Fruit fly (Drosophila melanogaster): Measurements from ENCODE around the gene CG5274.

CG5274 gene

dm6 chr3L:20402665-20403492, 24.6 kb downstream of the CG5274 start (continued):
- TF ChIP-seq gcm2 (GFP tag; optimal IDR thresholded peaks at IDR 0.05): no peak
- TF ChIP-seq Asciz (GFP tag; optimal IDR thresholded peaks at IDR 0.05): no peak
- TF ChIP-seq Fer2 (tag; optimal IDR thresholded peaks at IDR 0.05): no peak
- TF ChIP-seq CG10366 (GFP tag; IDR thresholded peaks at IDR 0.05): no peak
- peak; percentile 79 for TF ChIP-seq kni (GFP tag; optimal IDR thresholded peaks at IDR 0.05)
- no peak for TF ChIP-seq CG32532 (GFP tag; IDR thresholded peaks at IDR 0.05)
- no peak for TF ChIP-seq Gsc (GFP tag; IDR thresholded peaks at IDR 0.05)
- no peak for TF ChIP-seq Opbp (GFP tag; IDR thresholded peaks at IDR 0.05; ENCODE audit: partially characterized antibody)
- no peak for TF ChIP-seq bab2 (GFP tag; optimal IDR thresholded peaks at IDR 0.05)
- no peak for TF ChIP-seq salm (tag; optimal IDR thresholded peaks at IDR 0.05)
- TF ChIP-seq Drgx (GFP tag; IDR thresholded peaks at IDR 0.05): no peak
- TF ChIP-seq CG2199 (GFP tag; IDR thresholded peaks at IDR 0.05): peak; percentile 79; the same call in 1 of the 3 replicates
- peak in 1 of 3 experiments; percentile 83 for TF ChIP-seq lola (GFP tag; optimal IDR thresholded peaks at IDR 0.05)
- TF ChIP-seq lmd (GFP tag; IDR thresholded peaks at IDR 0.05): peak; percentile 28; the same call in 1 of the 2 replicates
- TF ChIP-seq Rx (GFP tag; IDR thresholded peaks at IDR 0.05): no peak
- TF ChIP-seq mam (GFP tag; optimal IDR thresholded peaks at IDR 0.05): no peak
- no peak for TF ChIP-seq CG8388 (GFP tag; optimal IDR thresholded peaks at IDR 0.05)
- no peak for TF ChIP-seq CG1792 (GFP tag; optimal IDR thresholded peaks at IDR 0.05)
- no peak for TF ChIP-seq fd64A (GFP tag; optimal IDR thresholded peaks at IDR 0.05)
- TF ChIP-seq vvl (GFP tag; IDR thresholded peaks at IDR 0.05): no peak
- TF ChIP-seq nerfin-1 (tag; optimal IDR thresholded peaks at IDR 0.05): no peak
- TF ChIP-seq sd (tag; optimal IDR thresholded peaks at IDR 0.05): no peak
- 0 out of 2 replicates have a peak, but pooled peaks have one; percentile 10 for TF ChIP-seq esg (GFP tag; conservative IDR thresholded peaks at IDR 0.05)
- peak; percentile 43 for TF ChIP-seq CG7839 (tag; optimal IDR thresholded peaks at IDR 0.05)
- no peak for TF ChIP-seq Camta (GFP tag; optimal IDR thresholded peaks at IDR 0.05)
- TF ChIP-seq sob (GFP tag; IDR thresholded peaks at IDR 0.05): no peak
- no peak for TF ChIP-seq CG4707 (GFP tag; optimal IDR thresholded peaks at IDR 0.05)
- no peak for TF ChIP-seq otp (GFP tag; IDR thresholded peaks at IDR 0.05)
- no peak for TF ChIP-seq Aef1 (GFP tag; IDR thresholded peaks at IDR 0.05)
- no peak for TF ChIP-seq CG14667 (GFP tag; IDR thresholded peaks at IDR 0.05)
- TF ChIP-seq CG14441 (GFP tag; IDR thresholded peaks at IDR 0.05): no peak
- no peak for TF ChIP-seq CG3995 (GFP tag; optimal IDR thresholded peaks at IDR 0.05)
- no peak for TF ChIP-seq Ravus (GFP tag; IDR thresholded peaks at IDR 0.05)
- no peak for TF ChIP-seq Oaz (GFP tag; IDR thresholded peaks at IDR 0.05)
- no peak for TF ChIP-seq CG12071 (GFP tag; optimal IDR thresholded peaks at IDR 0.05)
- TF ChIP-seq bbx (GFP tag; IDR thresholded peaks at IDR 0.05; ENCODE audit: partially characterized antibody): no peak
- no peak for TF ChIP-seq Ada2b (GFP tag; IDR thresholded peaks at IDR 0.05)
- TF ChIP-seq CG16813 (GFP tag; IDR thresholded peaks at IDR 0.05; ENCODE audit: partially characterized antibody): no peak
- no peak for TF ChIP-seq CG43689 (GFP tag; IDR thresholded peaks at IDR 0.05)
- TF ChIP-seq CG17568 (GFP tag; optimal IDR thresholded peaks at IDR 0.05): no peak
- TF ChIP-seq CG7786 (GFP tag; optimal IDR thresholded peaks at IDR 0.05): peak; percentile 14
- no peak for TF ChIP-seq sug (tag; optimal IDR thresholded peaks at IDR 0.05)
- TF ChIP-seq CG17361 (GFP tag; IDR thresholded peaks at IDR 0.05): peak; percentile 28; the same call in 1 of the 3 replicates
- no peak for TF ChIP-seq her (GFP tag; optimal IDR thresholded peaks at IDR 0.05)
- TF ChIP-seq BEAF-32 (GFP tag; optimal IDR thresholded peaks at IDR 0.05): no peak
- no peak for TF ChIP-seq Hr3 (GFP tag; optimal IDR thresholded peaks at IDR 0.05)
- no peak for TF ChIP-seq crol (GFP tag; IDR thresholded peaks at IDR 0.05)
- peak; percentile 17 for TF ChIP-seq jumu (GFP tag; optimal IDR thresholded peaks at IDR 0.05)
- no peak for TF ChIP-seq CG12744 (GFP tag; optimal IDR thresholded peaks at IDR 0.05)
- TF ChIP-seq sqz (GFP tag; optimal IDR thresholded peaks at IDR 0.05): no peak

Measured in whole organism, embryonic.